1 fruit fly cellular context compared by ENCODE assay signal in genomic region chr2L:19021278-19022220, dm6.
TF ChIP-seq lines count a peak whose summit lies in the region.

No protein-coding gene starts in this region.

TF ChIP-seq in whole organism, embryonic, 481 proteins besides CTCF, POLR2A, EP300 and RAD21 (continued from another document and continues in another):
- peak; percentile 53 for TF ChIP-seq CG1603 (tag; optimal IDR thresholded peaks at IDR 0.05; lab: Kevin White, UChicago)
- TF ChIP-seq shn (GFP tag; optimal IDR thresholded peaks at IDR 0.05; lab: Kevin White, UChicago): peak; percentile 49
- peak; percentile 68 for TF ChIP-seq CG2875 (GFP tag; optimal IDR thresholded peaks at IDR 0.05; lab: Kevin White, UChicago)
- peak; percentile 58 for TF ChIP-seq Nf-YB (GFP tag; optimal IDR thresholded peaks at IDR 0.05; lab: Kevin White, UChicago)
- TF ChIP-seq Dll (GFP tag; IDR thresholded peaks at IDR 0.05; lab: Robert Waterston, UW; ENCODE audit: partially characterized antibody): no peak
- peak; percentile 49 for TF ChIP-seq chn (GFP tag; optimal IDR thresholded peaks at IDR 0.05; lab: Kevin White, UChicago)
- no peak for TF ChIP-seq ftz-f1 (GFP tag; optimal IDR thresholded peaks at IDR 0.05; lab: Kevin White, UChicago)
- TF ChIP-seq CG4707 (GFP tag; optimal IDR thresholded peaks at IDR 0.05; lab: Kevin White, UChicago): peak; percentile 24
- TF ChIP-seq fd64A (GFP tag; optimal IDR thresholded peaks at IDR 0.05; lab: Kevin White, UChicago): peak; percentile 40
- no peak for TF ChIP-seq pb (GFP tag; optimal IDR thresholded peaks at IDR 0.05; lab: Kevin White, UChicago)
- TF ChIP-seq HmgD (GFP tag; optimal IDR thresholded peaks at IDR 0.05; lab: Kevin White, UChicago): no peak
- peak; percentile 5 for TF ChIP-seq pnt (GFP tag; optimal IDR thresholded peaks at IDR 0.05; lab: Kevin White, UChicago)
- TF ChIP-seq CG8359 (GFP tag; optimal IDR thresholded peaks at IDR 0.05; lab: Kevin White, UChicago; ENCODE audit: borderline replicate concordance): peak; percentile 28
- peak; percentile 86 for TF ChIP-seq CG12391 (tag; optimal IDR thresholded peaks at IDR 0.05; lab: Kevin White, UChicago)
- peak; percentile 89 for TF ChIP-seq CoRest (tag; optimal IDR thresholded peaks at IDR 0.05; lab: Kevin White, UChicago)
- TF ChIP-seq GATAe (GFP tag; conservative IDR thresholded peaks at IDR 0.05; lab: Robert Waterston, UW): no peak
- peak; percentile 68 for TF ChIP-seq HmgZ (tag; optimal IDR thresholded peaks at IDR 0.05; lab: Kevin White, UChicago)
- TF ChIP-seq unc-4 (GFP tag; IDR thresholded peaks at IDR 0.05; lab: Robert Waterston, UW; ENCODE audit: partially characterized antibody): no peak
- no peak for TF ChIP-seq vfl (GFP tag; optimal IDR thresholded peaks at IDR 0.05; lab: Kevin White, UChicago)
- TF ChIP-seq so (GFP tag; IDR thresholded peaks at IDR 0.05; lab: Robert Waterston, UW): peak; percentile 78; the same call in 2 of the 3 replicates
- peak; percentile 86 for TF ChIP-seq CG11504 (tag; optimal IDR thresholded peaks at IDR 0.05; lab: Kevin White, UChicago)
- no peak for TF ChIP-seq NC2β (GFP tag; optimal IDR thresholded peaks at IDR 0.05; lab: Kevin White, UChicago)
- TF ChIP-seq CG11723 (GFP tag; optimal IDR thresholded peaks at IDR 0.05; lab: Kevin White, UChicago): peak; percentile 55
- no peak for TF ChIP-seq HLHmδ (GFP tag; optimal IDR thresholded peaks at IDR 0.05; lab: Kevin White, UChicago)
- 0 out of 3 replicates have a peak, but pooled peaks have one; percentile 43 for TF ChIP-seq CG2199 (GFP tag; IDR thresholded peaks at IDR 0.05; lab: Robert Waterston, UW)
- TF ChIP-seq Taf1 (GFP tag; IDR thresholded peaks at IDR 0.05; lab: Robert Waterston, UW): peak; percentile 27; the same call in 1 of the 2 replicates
- peak; percentile 91 for TF ChIP-seq CG18599 (GFP tag; optimal IDR thresholded peaks at IDR 0.05; lab: Kevin White, UChicago)
- TF ChIP-seq pita (GFP tag; optimal IDR thresholded peaks at IDR 0.05; lab: Kevin White, UChicago): no peak
- peak; percentile 67 for TF ChIP-seq sqz (GFP tag; optimal IDR thresholded peaks at IDR 0.05; lab: Kevin White, UChicago)
- TF ChIP-seq Myb (GFP tag; optimal IDR thresholded peaks at IDR 0.05; lab: Kevin White, UChicago): peak; percentile 24
- TF ChIP-seq CG11398 (GFP tag; optimal IDR thresholded peaks at IDR 0.05; lab: Kevin White, UChicago): no peak
- TF ChIP-seq CG17829 (tag; optimal IDR thresholded peaks at IDR 0.05; lab: Kevin White, UChicago): peak; percentile 75
- TF ChIP-seq ranshi (GFP tag; IDR thresholded peaks at IDR 0.05; lab: Robert Waterston, UW): peak; percentile 52; the same call in 1 of the 2 replicates
- peak; percentile 37 for TF ChIP-seq CG33557 (GFP tag; optimal IDR thresholded peaks at IDR 0.05; lab: Kevin White, UChicago)
- TF ChIP-seq trem (tag; optimal IDR thresholded peaks at IDR 0.05; lab: Kevin White, UChicago): peak; percentile 9
- no peak for TF ChIP-seq CG7786 (GFP tag; optimal IDR thresholded peaks at IDR 0.05; lab: Kevin White, UChicago)
- peak; percentile 25 for TF ChIP-seq Mad (GFP tag; optimal IDR thresholded peaks at IDR 0.05; lab: Kevin White, UChicago)
- no peak for TF ChIP-seq NK7.1 (GFP tag; optimal IDR thresholded peaks at IDR 0.05; lab: Kevin White, UChicago)
- TF ChIP-seq CG6272 (GFP tag; IDR thresholded peaks at IDR 0.05; lab: Robert Waterston, UW): no peak
- TF ChIP-seq ab (GFP tag; optimal IDR thresholded peaks at IDR 0.05; lab: Kevin White, UChicago): no peak
- TF ChIP-seq ci (GFP tag; IDR thresholded peaks at IDR 0.05; lab: Robert Waterston, UW): peak; percentile 76; the same call in 2 of the 3 replicates
- peak; percentile 80 for TF ChIP-seq fd3F (GFP tag; optimal IDR thresholded peaks at IDR 0.05; lab: Kevin White, UChicago)
- peak; percentile 84 for TF ChIP-seq org-1 (GFP tag; optimal IDR thresholded peaks at IDR 0.05; lab: Kevin White, UChicago)
- no peak for TF ChIP-seq cad (GFP tag; optimal IDR thresholded peaks at IDR 0.05; lab: Kevin White, UChicago)
- peak; percentile 61 for TF ChIP-seq CG4820 (GFP tag; optimal IDR thresholded peaks at IDR 0.05; lab: Kevin White, UChicago)
- TF ChIP-seq CG13894 (tag; optimal IDR thresholded peaks at IDR 0.05; lab: Kevin White, UChicago): peak; percentile 55
- TF ChIP-seq Adf1 (GFP tag; IDR thresholded peaks at IDR 0.05; lab: Robert Waterston, UW): peak; percentile 44; the same call in 1 of the 2 replicates
- TF ChIP-seq CG32532 (GFP tag; IDR thresholded peaks at IDR 0.05; lab: Robert Waterston, UW): peak; percentile 52
- no peak for TF ChIP-seq dm (GFP tag; optimal IDR thresholded peaks at IDR 0.05; lab: Kevin White, UChicago)
- TF ChIP-seq Bgb (GFP tag; IDR thresholded peaks at IDR 0.05; lab: Robert Waterston, UW; ENCODE audit: partially characterized antibody): no peak
- peak; percentile 65 for TF ChIP-seq gsb-n (tag; optimal IDR thresholded peaks at IDR 0.05; lab: Kevin White, UChicago)
- TF ChIP-seq Sox102F (GFP tag; optimal IDR thresholded peaks at IDR 0.05; lab: Kevin White, UChicago): peak; percentile 84
- peak; percentile 8 for TF ChIP-seq CG15696 (tag; optimal IDR thresholded peaks at IDR 0.05; lab: Kevin White, UChicago)
- no peak for TF ChIP-seq CG1832 (GFP tag; optimal IDR thresholded peaks at IDR 0.05; lab: Kevin White, UChicago)
- peak in 1 of 2 experiments; percentile 41 for TF ChIP-seq Pdp1 (GFP tag; optimal IDR thresholded peaks at IDR 0.05; lab: Kevin White, UChicago)
- peak; percentile 69 for TF ChIP-seq Xbp1 (GFP tag; optimal IDR thresholded peaks at IDR 0.05; lab: Kevin White, UChicago)
- peak; percentile 76 for TF ChIP-seq CG9437 (GFP tag; optimal IDR thresholded peaks at IDR 0.05; lab: Kevin White, UChicago)
- peak; percentile 60; the same call in 1 of the 3 replicates for TF ChIP-seq CG11093 (GFP tag; IDR thresholded peaks at IDR 0.05; lab: Robert Waterston, UW)
- peak; percentile 78 for TF ChIP-seq unpg (GFP tag; optimal IDR thresholded peaks at IDR 0.05; lab: Kevin White, UChicago)
- TF ChIP-seq Lpt (GFP tag; optimal IDR thresholded peaks at IDR 0.05; lab: Kevin White, UChicago): no peak
- TF ChIP-seq CG17328 (GFP tag; IDR thresholded peaks at IDR 0.05; lab: Robert Waterston, UW): peak; percentile 70
- TF ChIP-seq CG12219 (GFP tag; optimal IDR thresholded peaks at IDR 0.05; lab: Kevin White, UChicago): peak; percentile 66
- peak; percentile 85 for TF ChIP-seq dmrt99B (tag; optimal IDR thresholded peaks at IDR 0.05; lab: Kevin White, UChicago)
- peak; percentile 63 for TF ChIP-seq Chrac-16 (GFP tag; optimal IDR thresholded peaks at IDR 0.05; lab: Kevin White, UChicago)
- no peak for TF ChIP-seq C15 (GFP tag; IDR thresholded peaks at IDR 0.05; lab: Robert Waterston, UW)
- peak; percentile 52 for TF ChIP-seq D19B (GFP tag; optimal IDR thresholded peaks at IDR 0.05; lab: Kevin White, UChicago)
- peak; percentile 76 for TF ChIP-seq phol (tag; optimal IDR thresholded peaks at IDR 0.05; lab: Kevin White, UChicago)
- TF ChIP-seq HLH54F (GFP tag; optimal IDR thresholded peaks at IDR 0.05; lab: Kevin White, UChicago): peak; percentile 51
- peak; percentile 68 for TF ChIP-seq Hr3 (GFP tag; optimal IDR thresholded peaks at IDR 0.05; lab: Kevin White, UChicago)
- peak; percentile 64 for TF ChIP-seq tap (tag; optimal IDR thresholded peaks at IDR 0.05; lab: Kevin White, UChicago)
- TF ChIP-seq CG13775 (GFP tag; optimal IDR thresholded peaks at IDR 0.05; lab: Kevin White, UChicago): peak; percentile 68
- peak; percentile 4 for TF ChIP-seq zen (tag; optimal IDR thresholded peaks at IDR 0.05; lab: Kevin White, UChicago)
- TF ChIP-seq lilli (GFP tag; optimal IDR thresholded peaks at IDR 0.05; lab: Kevin White, UChicago): peak; percentile 72
- no peak for TF ChIP-seq sna (GFP tag; IDR thresholded peaks at IDR 0.05; lab: Robert Waterston, UW; ENCODE audit: partially characterized antibody)
- no peak for TF ChIP-seq TFAM (GFP tag; optimal IDR thresholded peaks at IDR 0.05; lab: Kevin White, UChicago)
- 0 out of 2 replicates have a peak, but pooled peaks have one; percentile 39 for TF ChIP-seq stc (GFP tag; IDR thresholded peaks at IDR 0.05; lab: Robert Waterston, UW)
- no peak for TF ChIP-seq kni (GFP tag; optimal IDR thresholded peaks at IDR 0.05; lab: Kevin White, UChicago)
- no peak for TF ChIP-seq CkIIα-i1 (GFP tag; IDR thresholded peaks at IDR 0.05; lab: Robert Waterston, UW)
- TF ChIP-seq CG8281 (tag; optimal IDR thresholded peaks at IDR 0.05; lab: Kevin White, UChicago): peak; percentile 39
- peak; percentile 67 for TF ChIP-seq tio (GFP tag; optimal IDR thresholded peaks at IDR 0.05; lab: Kevin White, UChicago)
- TF ChIP-seq CG14050 (GFP tag; IDR thresholded peaks at IDR 0.05; lab: Robert Waterston, UW): peak; percentile 64
- TF ChIP-seq ash1 (GFP tag; optimal IDR thresholded peaks at IDR 0.05; lab: Kevin White, UChicago): no peak
- peak; percentile 31 for TF ChIP-seq schlank (tag; optimal IDR thresholded peaks at IDR 0.05; lab: Kevin White, UChicago)
- no peak for TF ChIP-seq zf30C (GFP tag; optimal IDR thresholded peaks at IDR 0.05; lab: Kevin White, UChicago)
- no peak for TF ChIP-seq ham (GFP tag; IDR thresholded peaks at IDR 0.05; lab: Robert Waterston, UW)
- TF ChIP-seq B-H2 (GFP tag; optimal IDR thresholded peaks at IDR 0.05; lab: Kevin White, UChicago): peak; percentile 83
- TF ChIP-seq Dfd (GFP tag; optimal IDR thresholded peaks at IDR 0.05; lab: Kevin White, UChicago): no peak
- TF ChIP-seq Side (GFP tag; optimal IDR thresholded peaks at IDR 0.05; lab: Kevin White, UChicago): no peak
- peak; percentile 82 for TF ChIP-seq CG18262 (tag; optimal IDR thresholded peaks at IDR 0.05; lab: Kevin White, UChicago)
- no peak for TF ChIP-seq Dad (GFP tag; optimal IDR thresholded peaks at IDR 0.05; lab: Kevin White, UChicago)
- no peak for TF ChIP-seq gt (GFP tag; IDR thresholded peaks at IDR 0.05; lab: Robert Waterston, UW)
- peak; percentile 81 for TF ChIP-seq CG10209 (GFP tag; optimal IDR thresholded peaks at IDR 0.05; lab: Kevin White, UChicago)
- peak; percentile 1 for TF ChIP-seq Six4 (GFP tag; optimal IDR thresholded peaks at IDR 0.05; lab: Kevin White, UChicago)
- TF ChIP-seq peb (GFP tag; IDR thresholded peaks at IDR 0.05; lab: Robert Waterston, UW): no peak; the same call in 1 of the 2 replicates
- TF ChIP-seq amos (GFP tag; IDR thresholded peaks at IDR 0.05; lab: Robert Waterston, UW; ENCODE audit: partially characterized antibody): 0 out of 2 replicates have a peak, but pooled peaks have one; percentile 23
- TF ChIP-seq B-H1 (GFP tag; IDR thresholded peaks at IDR 0.05; lab: Robert Waterston, UW): no peak
- no peak for TF ChIP-seq CG16779 (GFP tag; IDR thresholded peaks at IDR 0.05; lab: Robert Waterston, UW)
- no peak for TF ChIP-seq br (optimal IDR thresholded peaks at IDR 0.05; lab: Kevin White, UChicago)
- TF ChIP-seq BEAF-32 (GFP tag; optimal IDR thresholded peaks at IDR 0.05; lab: Kevin White, UChicago): no peak
- peak; percentile 49; the same call in 1 of the 2 replicates for TF ChIP-seq ara (GFP tag; IDR thresholded peaks at IDR 0.05; lab: Robert Waterston, UW)
- TF ChIP-seq tna (GFP tag; IDR thresholded peaks at IDR 0.05; lab: Robert Waterston, UW; ENCODE audit: partially characterized antibody): no peak
- no peak for TF ChIP-seq nerfin-2 (GFP tag; IDR thresholded peaks at IDR 0.05; lab: Robert Waterston, UW; ENCODE audit: partially characterized antibody)
- TF ChIP-seq odd (GFP tag; optimal IDR thresholded peaks at IDR 0.05; lab: Kevin White, UChicago): peak; percentile 81
- peak; percentile 74; the same call in 1 of the 2 replicates for TF ChIP-seq CG32767 (GFP tag; IDR thresholded peaks at IDR 0.05; lab: Robert Waterston, UW)
- no peak for TF ChIP-seq luna (GFP tag; optimal IDR thresholded peaks at IDR 0.05; lab: Kevin White, UChicago)
- no peak for TF ChIP-seq jigr1 (GFP tag; IDR thresholded peaks at IDR 0.05; lab: Robert Waterston, UW)
- peak; percentile 8 for TF ChIP-seq YL-1 (GFP tag; optimal IDR thresholded peaks at IDR 0.05; lab: Kevin White, UChicago)
- TF ChIP-seq CG3847 (GFP tag; IDR thresholded peaks at IDR 0.05; lab: Robert Waterston, UW): peak; percentile 69
- peak; percentile 17; the same call in 1 of the 3 replicates for TF ChIP-seq H15 (GFP tag; IDR thresholded peaks at IDR 0.05; lab: Robert Waterston, UW)
- peak; percentile 63 for TF ChIP-seq CG6683 (GFP tag; optimal IDR thresholded peaks at IDR 0.05; lab: Kevin White, UChicago)
- TF ChIP-seq HLH3B (GFP tag; IDR thresholded peaks at IDR 0.05; lab: Robert Waterston, UW): peak; percentile 58; the same call in 1 of the 2 replicates
- TF ChIP-seq tgo (GFP tag; IDR thresholded peaks at IDR 0.05; lab: Robert Waterston, UW): peak; percentile 86
- TF ChIP-seq CG7357 (GFP tag; IDR thresholded peaks at IDR 0.05; lab: Robert Waterston, UW): peak; percentile 39; the same call in 1 of the 3 replicates
- TF ChIP-seq Nf-YC (tag; optimal IDR thresholded peaks at IDR 0.05; lab: Kevin White, UChicago): peak; percentile 71
- TF ChIP-seq CG12155 (GFP tag; optimal IDR thresholded peaks at IDR 0.05; lab: Kevin White, UChicago): peak; percentile 59
- TF ChIP-seq CG11456 (GFP tag; IDR thresholded peaks at IDR 0.05; lab: Robert Waterston, UW): peak; percentile 65
- no peak for TF ChIP-seq Camta (GFP tag; optimal IDR thresholded peaks at IDR 0.05; lab: Kevin White, UChicago)
- TF ChIP-seq CG13624 (GFP tag; optimal IDR thresholded peaks at IDR 0.05; lab: Kevin White, UChicago): peak; percentile 4
- no peak for TF ChIP-seq btn (GFP tag; optimal IDR thresholded peaks at IDR 0.05; lab: Kevin White, UChicago)
- peak; percentile 96 for TF ChIP-seq CG10543 (GFP tag; optimal IDR thresholded peaks at IDR 0.05; lab: Kevin White, UChicago)
- peak; percentile 72 for TF ChIP-seq Asciz (GFP tag; optimal IDR thresholded peaks at IDR 0.05; lab: Kevin White, UChicago)
- peak; percentile 49 for TF ChIP-seq sisA (GFP tag; IDR thresholded peaks at IDR 0.05; lab: Robert Waterston, UW)
- TF ChIP-seq CG14860 (GFP tag; IDR thresholded peaks at IDR 0.05; lab: Robert Waterston, UW; ENCODE audit: partially characterized antibody): no peak
- TF ChIP-seq CG10267 (tag; optimal IDR thresholded peaks at IDR 0.05; lab: Kevin White, UChicago): peak; percentile 68
- no peak for TF ChIP-seq CG12236 (GFP tag; optimal IDR thresholded peaks at IDR 0.05; lab: Kevin White, UChicago)
- no peak for TF ChIP-seq D (optimal IDR thresholded peaks at IDR 0.05; lab: Kevin White, UChicago)
- TF ChIP-seq D (GFP tag; optimal IDR thresholded peaks at IDR 0.05; lab: Kevin White, UChicago): peak; percentile 68
- peak; percentile 22; the same call in 1 of the 2 replicates for TF ChIP-seq sens-2 (GFP tag; IDR thresholded peaks at IDR 0.05; lab: Robert Waterston, UW)
- TF ChIP-seq CG18619 (GFP tag; optimal IDR thresholded peaks at IDR 0.05; lab: Kevin White, UChicago): peak; percentile 84
